Worm (Caenorhabditis elegans) whole organism, L4 larva: ENCODE measurements around the gene C55A1.7.

Source experiments
- F10B5.3 ChIP-seq: sonication (generic microtip); optimal IDR thresholded peaks from 2 replicates; lab custom pipeline; 2016; ENCODE audit warnings: mild to moderate bottlenecking, missing genetic modification characterization, missing compliant biosample characterization
- F26F4.8 ChIP-seq: fragments of 200-800 bp; sonication (Bioruptor generic); conservative IDR thresholded peaks from 2 replicates; pipeline ENCODE4 v1.3.6; 2022; ENCODE audit warnings: missing genetic modification characterization, missing compliant biosample characterization
- F37D6.2 ChIP-seq: sonication (generic microtip); optimal IDR thresholded peaks from 2 replicates; lab custom pipeline; 2016; ENCODE audit warnings: mild to moderate bottlenecking, missing genetic modification characterization, missing compliant biosample characterization
- R02D3.7 ChIP-seq: fragments of 150-350 bp; sonication (generic microtip); optimal IDR thresholded peaks from 3 replicates; lab custom pipeline; 2014; ENCODE audit warnings: missing biosample characterization, missing genetic modification characterization
- T20F7.1 ChIP-seq: fragments of 200-800 bp; sonication (Bioruptor generic); optimal IDR thresholded peaks from 2 replicates; lab custom pipeline; 2018; ENCODE audit warnings: mild to moderate bottlenecking, missing genetic modification characterization, missing compliant biosample characterization
- T26A8.4 ChIP-seq: fragments of 200-800 bp; sonication (Bioruptor generic); IDR thresholded peaks from 2 replicates; pipeline ENCODE4 v1.3.6; 2022; ENCODE audit warnings: missing genetic modification characterization, missing compliant biosample characterization
- Y48G9A.11 ChIP-seq: fragments of 200-800 bp; sonication (Bioruptor generic); IDR thresholded peaks from 2 replicates; pipeline ENCODE4 v1.3.6; 2022; ENCODE audit warnings: missing genetic modification reagents, missing genetic modification characterization, missing compliant biosample characterization
- Y5F2A.4 ChIP-seq: fragments of 200-800 bp; sonication (Bioruptor generic); optimal IDR thresholded peaks from 2 replicates; lab custom pipeline; 2018; ENCODE audit warnings: mild to moderate bottlenecking, missing genetic modification characterization, missing compliant biosample characterization
- ZK546.5 ChIP-seq, 2 experiments: sonication (generic microtip); optimal IDR thresholded peaks; 2 replicates each; lab custom pipeline; 2017; ENCODE audit warnings: missing biosample characterization in 2 of 2, missing genetic modification characterization in 2 of 2
- aha-1 ChIP-seq: fragments of 150-350 bp; peaks from one replicate; lab custom pipeline; 2014; ENCODE audit warnings: missing biosample characterization, missing genetic modification characterization
- arid-1 ChIP-seq: fragments of 200-800 bp; sonication (Bioruptor generic); conservative IDR thresholded peaks from 2 replicates; pipeline ENCODE4 v1.3.6; 2022; ENCODE audit warnings: missing genetic modification reagents, missing genetic modification characterization, missing compliant biosample characterization
- cey-2 ChIP-seq: sonication (generic microtip); optimal IDR thresholded peaks from 3 replicates; lab custom pipeline; 2017; ENCODE audit warnings: missing genetic modification characterization, mild to moderate bottlenecking, missing compliant biosample characterization, antibody characterized with exemption, borderline replicate concordance; ENCODE audit not compliant: insufficient read depth
- daf-12 ChIP-seq: fragments of 150-350 bp; optimal IDR thresholded peaks from 2 replicates; lab custom pipeline; 2014; ENCODE audit warnings: missing biosample characterization, missing genetic modification reagents, missing genetic modification characterization
- daf-8 ChIP-seq: fragments of 200-800 bp; sonication (Bioruptor generic); IDR thresholded peaks from 2 replicates; pipeline ENCODE4 v1.3.6; 2022; ENCODE audit warnings: missing genetic modification characterization, missing compliant biosample characterization
- dmd-8 ChIP-seq: fragments of 200-800 bp; sonication (Bioruptor generic); IDR thresholded peaks from 2 replicates; pipeline ENCODE4 v1.3.6; 2022; ENCODE audit warnings: missing genetic modification characterization, missing compliant biosample characterization
- dve-1 ChIP-seq: sonication (generic microtip); optimal IDR thresholded peaks from 2 replicates; lab custom pipeline; 2017; ENCODE audit warnings: antibody characterized with exemption, mild to moderate bottlenecking, missing genetic modification characterization, missing compliant biosample characterization; ENCODE audit not compliant: insufficient read depth
- gei-8 ChIP-seq: fragments of 200-800 bp; sonication (Bioruptor generic); optimal IDR thresholded peaks from 2 replicates; lab custom pipeline; 2018; ENCODE audit warnings: mild to moderate bottlenecking, missing genetic modification characterization, missing compliant biosample characterization
- hlh-11 ChIP-seq: fragments of 200-800 bp; sonication (Bioruptor generic); optimal IDR thresholded peaks from 2 replicates; lab custom pipeline; 2018; ENCODE audit warnings: mild to moderate bottlenecking, missing genetic modification characterization, missing compliant biosample characterization
- hlh-30 ChIP-seq: sonication (generic microtip); optimal IDR thresholded peaks from 2 replicates; lab custom pipeline; 2017; ENCODE audit warnings: antibody characterized with exemption, mild to moderate bottlenecking, missing genetic modification characterization, missing compliant biosample characterization; ENCODE audit not compliant: insufficient read depth
- lim-7 ChIP-seq: fragments of 200-800 bp; sonication (Bioruptor generic); IDR thresholded peaks from 2 replicates; pipeline ENCODE4 v1.3.6; 2022; ENCODE audit warnings: missing genetic modification characterization, missing compliant biosample characterization
- lin-15B ChIP-seq: fragments of 150-350 bp; sonication (generic microtip); optimal IDR thresholded peaks from 3 replicates; lab custom pipeline; 2014; ENCODE audit warnings: missing biosample characterization, missing genetic modification characterization
- lin-38 ChIP-seq: fragments of 200-800 bp; sonication (Bioruptor generic); IDR thresholded peaks from 2 replicates; pipeline ENCODE4 v1.3.6; 2022; ENCODE audit warnings: missing genetic modification reagents, missing genetic modification characterization, missing compliant biosample characterization
- lin-39 ChIP-seq: fragments of 150-350 bp; optimal IDR thresholded peaks from 2 replicates; lab custom pipeline; 2014; ENCODE audit warnings: missing biosample characterization, missing genetic modification reagents, missing genetic modification characterization
- mep-1 ChIP-seq: fragments of 150-350 bp; sonication (generic microtip); optimal IDR thresholded peaks from 3 replicates; lab custom pipeline; 2014; ENCODE audit warnings: missing biosample characterization, missing genetic modification characterization
- mxl-3 ChIP-seq: fragments of 200-800 bp; sonication (Bioruptor generic); optimal IDR thresholded peaks from 2 replicates; lab custom pipeline; 2018; ENCODE audit warnings: mild to moderate bottlenecking, missing genetic modification characterization, missing compliant biosample characterization
- nhr-102 ChIP-seq: sonication (generic microtip); optimal IDR thresholded peaks from 2 replicates; lab custom pipeline; 2016; ENCODE audit warnings: mild to moderate bottlenecking, missing genetic modification characterization, moderate library complexity, missing compliant biosample characterization
- nhr-11 ChIP-seq: fragments of 150-350 bp; optimal IDR thresholded peaks from 2 replicates; lab custom pipeline; 2014; ENCODE audit warnings: missing biosample characterization, missing genetic modification characterization
- nhr-237 ChIP-seq: sonication (generic microtip); optimal IDR thresholded peaks from 2 replicates; lab custom pipeline; 2017; ENCODE audit warnings: missing biosample characterization, missing genetic modification characterization
- nhr-25 ChIP-seq: sonication (generic microtip); optimal IDR thresholded peaks from 2 replicates; lab custom pipeline; 2017; ENCODE audit warnings: missing genetic modification characterization, mild to moderate bottlenecking, missing compliant biosample characterization, antibody characterized with exemption, moderate library complexity, borderline replicate concordance; ENCODE audit not compliant: insufficient read depth
- nhr-28 ChIP-seq: fragments of 150-350 bp; optimal IDR thresholded peaks from 2 replicates; lab custom pipeline; 2014; ENCODE audit warnings: missing biosample characterization, missing genetic modification characterization
- nhr-41 ChIP-seq: fragments of 200-800 bp; sonication (Bioruptor generic); IDR thresholded peaks from 2 replicates; pipeline ENCODE4 v1.3.6; 2022; ENCODE audit warnings: missing genetic modification reagents, missing genetic modification characterization, missing compliant biosample characterization
- nhr-48 ChIP-seq: sonication (generic microtip); optimal IDR thresholded peaks from 2 replicates; lab custom pipeline; 2016; ENCODE audit warnings: mild to moderate bottlenecking, missing genetic modification characterization, missing compliant biosample characterization
- nhr-77 ChIP-seq: fragments of 150-350 bp; optimal IDR thresholded peaks from 2 replicates; lab custom pipeline; 2014; ENCODE audit warnings: missing biosample characterization, missing genetic modification characterization
- pha-4 ChIP-seq, 2 experiments: fragments of 150-350 bp in 1 of 2; fragments of 200-800 bp in 1 of 2; sonication (Bioruptor generic) in 1 of 2; IDR thresholded peaks in 1 of 2; optimal IDR thresholded peaks in 1 of 2; 2 replicates each; pipeline versions ENCODE4 v1.3.6 to Lab custom; 2014 to 2022; ENCODE audit warnings: missing genetic modification characterization in 2 of 2, missing genetic modification reagents in 2 of 2, missing biosample characterization in 1 of 2, missing compliant biosample characterization in 1 of 2
- php-3 ChIP-seq: fragments of 200-800 bp; sonication (Bioruptor generic); IDR thresholded peaks from 2 replicates; pipeline ENCODE4 v1.3.6; 2022; ENCODE audit warnings: missing genetic modification reagents, missing genetic modification characterization, missing compliant biosample characterization
- rbr-2 ChIP-seq: sonication (generic microtip); optimal IDR thresholded peaks from 2 replicates; lab custom pipeline; 2016; ENCODE audit warnings: missing genotype, missing genetic modification characterization, missing compliant biosample characterization
- sdz-12 ChIP-seq: fragments of 200-800 bp; sonication (Bioruptor generic); optimal IDR thresholded peaks from 2 replicates; lab custom pipeline; 2018; ENCODE audit warnings: mild to moderate bottlenecking, missing genetic modification characterization, missing compliant biosample characterization
- snpc-4 ChIP-seq: fragments of 150-350 bp; optimal IDR thresholded peaks from 2 replicates; lab custom pipeline; 2014; ENCODE audit warnings: missing biosample characterization, missing genetic modification characterization
- spr-3 ChIP-seq: fragments of 200-800 bp; sonication (Bioruptor generic); optimal IDR thresholded peaks from 2 replicates; lab custom pipeline; 2018; ENCODE audit warnings: mild to moderate bottlenecking, missing genetic modification characterization, missing compliant biosample characterization
- tag-97 ChIP-seq: fragments of 200-800 bp; sonication (Bioruptor generic); IDR thresholded peaks from 2 replicates; pipeline ENCODE4 v1.3.6; 2022; ENCODE audit warnings: missing genetic modification characterization, missing compliant biosample characterization
- tra-1 ChIP-seq: fragments of 200-800 bp; sonication (Bioruptor generic); IDR thresholded peaks from 2 replicates; pipeline ENCODE4 v1.3.6; 2022; ENCODE audit warnings: missing genetic modification reagents, missing genetic modification characterization, missing compliant biosample characterization
- unc-39 ChIP-seq: sonication (generic microtip); optimal IDR thresholded peaks from 2 replicates; lab custom pipeline; 2017; ENCODE audit warnings: missing biosample characterization, missing genetic modification characterization
- unc-62 ChIP-seq, 3 experiments: fragments of 150-350 bp in 1 of 3; sonication (generic microtip); optimal IDR thresholded peaks in 2 of 3; peaks in 1 of 3; 1 replicate in 1 of 3; 2 replicates in 2 of 3; lab custom pipeline; 2014 to 2017; ENCODE audit warnings: missing biosample characterization in 3 of 3, missing genetic modification characterization in 3 of 3, missing genetic modification reagents in 3 of 3, missing genotype in 1 of 3
- zag-1 ChIP-seq: fragments of 150-350 bp; optimal IDR thresholded peaks from 2 replicates; lab custom pipeline; 2014; ENCODE audit warnings: missing biosample characterization, missing genetic modification characterization
- zip-11 ChIP-seq: fragments of 200-800 bp; sonication (Bioruptor generic); IDR thresholded peaks from 2 replicates; pipeline ENCODE4 v1.3.6; 2022; ENCODE audit warnings: missing genetic modification characterization, missing compliant biosample characterization
- ztf-7 ChIP-seq: fragments of 150-350 bp; optimal IDR thresholded peaks from 2 replicates; lab custom pipeline; 2014; ENCODE audit warnings: missing biosample characterization, missing genetic modification characterization

Gene C55A1.7

DNA sequence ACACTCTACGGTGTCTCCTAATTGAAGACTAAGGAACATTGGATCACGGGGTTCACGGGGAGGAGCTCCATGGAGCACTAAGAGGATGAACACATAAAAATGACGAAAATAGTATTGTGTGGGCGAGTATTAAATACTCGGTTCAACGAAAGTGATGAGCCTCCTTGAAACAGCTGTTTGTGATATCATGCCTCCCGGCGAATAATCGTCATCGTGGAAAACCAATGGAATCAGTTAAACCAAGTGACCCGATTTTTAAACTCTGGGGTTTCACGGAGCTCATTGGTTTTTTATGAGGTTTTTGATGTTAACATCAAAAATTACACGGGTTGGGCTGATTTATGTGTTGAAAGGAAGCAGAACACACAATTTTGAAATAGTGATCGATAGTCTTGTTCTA, 14.1 kb upstream of the C55A1.7 start:
- TF ChIP-seq aha-1 (tag; lab: Kevin White, UChicago) (peak; percentile 80), hlh-11 (tag; lab: Kevin White, UChicago) (no peak), T26A8.4 (peak; percentile 17; the same call in 1 of the 2 replicates), tra-1 (GFP tag; lab: Robert Waterston, UW) (0 out of 2 replicates have a peak, but pooled peaks have one; percentile 32)

- TF ChIP-seq cey-2 (tag; lab: Kevin White, UChicago) (no peak), nhr-48 (tag; lab: Kevin White, UChicago) (no peak), unc-39 (tag; lab: Kevin White, UChicago) (no peak), snpc-4 (tag; lab: Kevin White, UChicago) (no peak), nhr-41 (GFP tag; lab: Robert Waterston, UW) (0 out of 2 replicates have a peak, but pooled peaks have one; percentile 6), F26F4.8 (GFP tag; lab: Robert Waterston, UW) (no peak), nhr-102 (tag; lab: Kevin White, UChicago) (no peak), nhr-237 (no peak), hlh-30 (tag; lab: Kevin White, UChicago) (peak; percentile 55), arid-1 (GFP tag; lab: Robert Waterston, UW) (no peak), Y5F2A.4 (no peak), nhr-77 (tag; lab: Kevin White, UChicago) (no peak), lim-7 (GFP tag; lab: Robert Waterston, UW) (no peak), zag-1 (no peak), dmd-8 (no peak), Y48G9A.11 (GFP tag; lab: Robert Waterston, UW) (no peak), pha-4 (GFP tag; IDR thresholded peaks at IDR 0.05; lab: Robert Waterston, UW) (no peak), pha-4 (tag; optimal IDR thresholded peaks at IDR 0.05; lab: Kevin White, UChicago) (no peak), tag-97 (GFP tag; lab: Robert Waterston, UW) (no peak), zip-11 (GFP tag; lab: Robert Waterston, UW) (no peak), hlh-11 (tag; lab: Kevin White, UChicago) (peak; percentile 10), tra-1 (GFP tag; lab: Robert Waterston, UW) (0 out of 2 replicates have a peak, but pooled peaks have one; percentile 7), lin-15B (tag; lab: Kevin White, UChicago) (no peak), daf-12 (tag; lab: Kevin White, UChicago) (no peak), unc-62 (GFP tag; optimal IDR thresholded peaks at IDR 0.05 in 1 of 2; lab: Kevin White, UChicago) (peak in 1 of 2 experiments; percentile 97), unc-62 (tag; optimal IDR thresholded peaks at IDR 0.05; lab: Kevin White, UChicago) (no peak), T20F7.1 (GFP tag; lab: Kevin White, UChicago) (no peak), spr-3 (GFP tag; lab: Kevin White, UChicago) (no peak), R02D3.7 (tag; lab: Kevin White, UChicago) (no peak), sdz-12 (no peak), F37D6.2 (tag; lab: Kevin White, UChicago) (no peak), mxl-3 (GFP tag; lab: Kevin White, UChicago) (no peak), ZK546.5 (tag; optimal IDR thresholded peaks at IDR 0.05; lab: Kevin White, UChicago) (no peak), nhr-25 (peak; percentile 94), lin-38 (GFP tag; lab: Robert Waterston, UW) (no peak), php-3 (GFP tag; lab: Robert Waterston, UW) (no peak), nhr-28 (peak; percentile 20), dve-1 (tag; lab: Kevin White, UChicago) (no peak), T26A8.4 (no peak), rbr-2 (tag; lab: Kevin White, UChicago) (no peak), nhr-11 (tag; lab: Kevin White, UChicago) (no peak), daf-8 (GFP tag; lab: Robert Waterston, UW) (no peak), gei-8 (no peak), ztf-7 (tag; lab: Kevin White, UChicago) (no peak), lin-39 (tag; lab: Kevin White, UChicago) (no peak), F10B5.3 (tag; lab: Kevin White, UChicago) (no peak), mep-1 (tag; lab: Kevin White, UChicago) (peak; percentile 44)
Measured at ce11 chrV:15661003-15661402, 13.6 kb upstream of the C55A1.7 start.
